Fruit fly (Drosophila melanogaster) whole organism, embryonic: Measurements from ENCODE around the gene CG16953.

ENCODE experiments used
- Atf3 ChIP-seq: fragments of 200-800 bp; sonication (Bioruptor generic); optimal IDR thresholded peaks from 3 replicates; lab custom pipeline; 2016; ENCODE audit warnings: missing biosample characterization, missing genetic modification characterization
- CG13123 ChIP-seq: fragments of 200-800 bp; sonication (Bioruptor generic); optimal IDR thresholded peaks from 2 replicates; lab custom pipeline; 2016; ENCODE audit warnings: missing biosample characterization, missing genetic modification characterization
- CG14667 ChIP-seq: fragments of 200-800 bp; sonication (Bioruptor generic); IDR thresholded peaks from 2 replicates; pipeline ENCODE4 v1.3.6; 2022; ENCODE audit warnings: missing biosample characterization, missing genetic modification characterization
- CG3407 ChIP-seq: fragments of 200-800 bp; sonication (Bioruptor generic); optimal IDR thresholded peaks from 2 replicates; lab custom pipeline; 2018; ENCODE audit warnings: missing biosample characterization, mild to moderate bottlenecking, missing genetic modification characterization
- bowl ChIP-seq: fragments of 200-800 bp; sonication (Bioruptor generic); IDR thresholded peaks from 2 replicates; pipeline ENCODE4 v1.3.6; 2022; ENCODE audit warnings: missing biosample characterization, missing genetic modification characterization
- eyg ChIP-seq: fragments of 200-800 bp; sonication (Bioruptor generic); optimal IDR thresholded peaks from 3 replicates; lab custom pipeline; 2016; ENCODE audit warnings: missing biosample characterization, missing genetic modification characterization
- fu2 ChIP-seq: fragments of 200-800 bp; sonication (Bioruptor generic); optimal IDR thresholded peaks from 2 replicates; lab custom pipeline; 2016; ENCODE audit warnings: missing biosample characterization, missing genetic modification characterization
- lola ChIP-seq, 3 experiments: fragments of >200 bp in 2 of 3; fragments of 200-800 bp in 1 of 3; sonication (Bioruptor generic) in 1 of 3; optimal IDR thresholded peaks; 2 replicates each; lab custom pipeline; 2017 to 2019; ENCODE audit warnings: missing biosample characterization in 3 of 3, missing genetic modification characterization in 3 of 3, mild to moderate bottlenecking in 1 of 3, moderate library complexity in 1 of 3
- psq ChIP-seq: fragments of 200-800 bp; sonication (Bioruptor generic); optimal IDR thresholded peaks from 2 replicates; lab custom pipeline; 2017; ENCODE audit warnings: missing biosample characterization, missing genetic modification characterization
- tin ChIP-seq: fragments of 200-800 bp; sonication (Bioruptor generic); optimal IDR thresholded peaks from 3 replicates; lab custom pipeline; 2016; ENCODE audit warnings: missing biosample characterization, missing genetic modification characterization
- unc-4 ChIP-seq: fragments of 200-800 bp; sonication (Bioruptor generic); IDR thresholded peaks from 2 replicates; pipeline ENCODE4 v1.3.6; 2022; ENCODE audit warnings: missing biosample characterization, missing genetic modification characterization; ENCODE audit not compliant: partially characterized antibody
- usp ChIP-seq: fragments of >200 bp; optimal IDR thresholded peaks from 2 replicates; lab custom pipeline; 2017; ENCODE audit warnings: missing biosample characterization, missing genetic modification characterization

DNA sequence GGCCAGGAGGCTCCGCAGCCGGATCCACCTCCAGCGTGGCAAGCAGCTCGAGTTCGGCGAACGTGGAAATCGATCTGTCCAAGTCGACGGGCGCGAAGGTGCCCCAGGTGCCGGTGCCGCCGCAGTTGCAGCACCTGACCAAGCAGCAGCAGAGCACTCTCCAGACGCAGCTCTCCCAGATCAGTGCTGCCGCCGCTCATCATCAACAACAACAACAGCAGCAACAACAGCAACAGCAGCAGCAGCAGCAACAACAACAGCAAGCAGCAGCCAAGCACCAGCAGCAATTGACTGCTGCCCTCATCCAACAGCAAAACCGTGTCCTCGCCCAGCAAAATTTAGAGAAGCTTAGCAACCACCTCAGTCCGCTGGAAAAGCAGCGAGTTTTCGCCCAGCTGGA is 33.3 kb upstream of the CG16953 start:
- TF ChIP-seq bowl (no peak), psq (no peak), tin (GFP tag; lab: Kevin White, UChicago) (no peak), lola (GFP tag; optimal IDR thresholded peaks at IDR 0.05; lab: Kevin White, UChicago) (no peak), fu2 (GFP tag; lab: Kevin White, UChicago) (no peak), usp (GFP tag; lab: Kevin White, UChicago) (no peak), CG13123 (GFP tag; lab: Kevin White, UChicago) (no peak), CG14667 (GFP tag; lab: Robert Waterston, UW) (no peak), eyg (GFP tag; lab: Kevin White, UChicago) (no peak), CG3407 (GFP tag; lab: Kevin White, UChicago) (no peak), Atf3 (GFP tag; lab: Kevin White, UChicago) (no peak), unc-4 (GFP tag; lab: Robert Waterston, UW) (no peak)
